Fruit fly (Drosophila melanogaster) whole organism, embryonic: ENCODE data around the gene CG10481.

ENCODE experiments used
- Atf-2 ChIP-seq: fragments of 200-800 bp; sonication (Bioruptor generic); optimal IDR thresholded peaks from 2 replicates; lab custom pipeline; 2016; ENCODE audit warnings: missing biosample characterization, missing genetic modification characterization
- CG13287 ChIP-seq: fragments of 200-800 bp; sonication (Bioruptor generic); IDR thresholded peaks from 2 replicates; pipeline ENCODE4 v1.3.6; 2022; ENCODE audit warnings: missing biosample characterization, missing genetic modification characterization; ENCODE audit not compliant: partially characterized antibody
- CG16779 ChIP-seq: fragments of 200-800 bp; sonication (Bioruptor generic); IDR thresholded peaks from 2 replicates; pipeline ENCODE4 v1.3.6; 2022; ENCODE audit warnings: missing biosample characterization, missing genetic modification characterization
- CG17385 ChIP-seq: fragments of 200-800 bp; sonication (Bioruptor generic); optimal IDR thresholded peaks from 3 replicates; lab custom pipeline; 2018; ENCODE audit warnings: missing biosample characterization, mild to moderate bottlenecking, missing genetic modification characterization
- CG33213 ChIP-seq: fragments of 200-800 bp; sonication (Bioruptor generic); optimal IDR thresholded peaks from 3 replicates; lab custom pipeline; 2016; ENCODE audit warnings: missing biosample characterization, missing genetic modification characterization
- MBD-R2 ChIP-seq: fragments of 200-800 bp; sonication (Bioruptor generic); IDR thresholded peaks from 2 replicates; pipeline ENCODE4 v1.3.6; 2022; ENCODE audit warnings: missing biosample characterization, missing genetic modification characterization
- Oaz ChIP-seq: fragments of 200-800 bp; sonication (Bioruptor generic); IDR thresholded peaks from 2 replicates; pipeline ENCODE4 v1.3.6; 2022; ENCODE audit warnings: missing biosample characterization, missing genetic modification characterization
- ase ChIP-seq: fragments of 200-800 bp; sonication (Bioruptor generic); IDR thresholded peaks from 3 replicates; pipeline ENCODE4 v1.3.6; 2022; ENCODE audit warnings: missing biosample characterization, missing genetic modification characterization
- croc ChIP-seq: fragments of 200-800 bp; sonication (Bioruptor generic); conservative IDR thresholded peaks from 3 replicates; pipeline ENCODE4 v1.3.6; 2022; ENCODE audit warnings: missing biosample characterization, missing genetic modification characterization
- pan ChIP-seq, 4 experiments: fragments of >200 bp in 3 of 4; fragments of 200-800 bp in 1 of 4; sonication (Bioruptor generic) in 1 of 4; optimal IDR thresholded peaks in 3 of 4; IDR thresholded peaks in 1 of 4; 2 replicates each; pipeline versions ENCODE4 v1.3.6 to Lab custom; 2017 to 2022; ENCODE audit warnings: missing biosample characterization in 2 of 4, missing genetic modification characterization in 2 of 4, mixed read lengths in 1 of 4
- sim ChIP-seq: fragments of 200-800 bp; sonication (Bioruptor generic); IDR thresholded peaks from 2 replicates; pipeline ENCODE4 v1.3.6; 2022; ENCODE audit warnings: missing biosample characterization, missing genetic modification characterization

- TF ChIP-seq CG33213: peak; percentile 74
- TF ChIP-seq Oaz (GFP tag; lab: Robert Waterston, UW): peak; percentile 94
- TF ChIP-seq pan (optimal IDR thresholded peaks at IDR 0.05; lab: Kevin White, UChicago): no peak
- TF ChIP-seq pan (GFP tag; optimal IDR thresholded peaks at IDR 0.05 in 1 of 2, IDR thresholded peaks at IDR 0.05 in 1 of 2): peak in 1 of 2 experiments; percentile 97
- peak; percentile 78 for TF ChIP-seq croc
- TF ChIP-seq ase: peak; percentile 92
- peak; percentile 92 for TF ChIP-seq Atf-2 (GFP tag; lab: Kevin White, UChicago)
- TF ChIP-seq CG16779 (GFP tag; lab: Robert Waterston, UW): peak; percentile 87
- peak; percentile 89 for TF ChIP-seq MBD-R2 (GFP tag; lab: Robert Waterston, UW)
- peak; percentile 65 for TF ChIP-seq sim (GFP tag; lab: Robert Waterston, UW)
- TF ChIP-seq CG13287 (GFP tag; lab: Robert Waterston, UW): peak; percentile 12; the same call in 1 of the 2 replicates
- peak; percentile 90 for TF ChIP-seq CG17385 (GFP tag; lab: Kevin White, UChicago)
Measured at dm6 chr2L:19865539-19866068, 26.7 kb downstream of the CG10481 start.
